Worm (Caenorhabditis elegans) whole organism, mixed stage, embryonic: ENCODE results near the gene fzy-1.

Experiments
- M03D4.4 ChIP-seq: sonication (generic microtip); optimal IDR thresholded peaks from 2 replicates; lab custom pipeline; 2017; ENCODE audit warnings: mild to moderate bottlenecking, missing genetic modification characterization, missing compliant biosample characterization
- bed-3 ChIP-seq: fragments of 200-800 bp; sonication (Bioruptor generic); optimal IDR thresholded peaks from 3 replicates; lab custom pipeline; 2018; ENCODE audit warnings: mild to moderate bottlenecking, missing genetic modification characterization, moderate library complexity, missing compliant biosample characterization
- blmp-1 ChIP-seq: fragments of 150-350 bp; optimal IDR thresholded peaks from 2 replicates; lab custom pipeline; 2014; ENCODE audit warnings: missing biosample characterization, missing genetic modification characterization
- ceh-39 ChIP-seq: fragments of 150-350 bp; optimal IDR thresholded peaks from 2 replicates; lab custom pipeline; 2014; ENCODE audit warnings: missing biosample characterization, missing genetic modification characterization
- ceh-43 ChIP-seq: fragments of 200-800 bp; sonication (Bioruptor generic); optimal IDR thresholded peaks from 2 replicates; lab custom pipeline; 2018; ENCODE audit warnings: mild to moderate bottlenecking, missing genetic modification characterization, moderate library complexity, missing compliant biosample characterization
- ceh-83 ChIP-seq: fragments of 200-800 bp; sonication (Bioruptor generic); optimal IDR thresholded peaks from 2 replicates; lab custom pipeline; 2018; ENCODE audit warnings: mild to moderate bottlenecking, missing genetic modification characterization, missing compliant biosample characterization
- ces-1 ChIP-seq: fragments of 150-350 bp; optimal IDR thresholded peaks from 2 replicates; lab custom pipeline; 2014; ENCODE audit warnings: missing biosample characterization, missing genetic modification reagents, missing genetic modification characterization
- drap-1 ChIP-seq: fragments of 200-800 bp; sonication (Bioruptor generic); optimal IDR thresholded peaks from 3 replicates; lab custom pipeline; 2018; ENCODE audit warnings: mild to moderate bottlenecking, missing genetic modification characterization, missing compliant biosample characterization
- elt-1 ChIP-seq: sonication (generic microtip); optimal IDR thresholded peaks from 2 replicates; lab custom pipeline; 2017; ENCODE audit warnings: missing genetic modification characterization, mild to moderate bottlenecking, missing compliant biosample characterization, antibody characterized with exemption, moderate library complexity, borderline replicate concordance; ENCODE audit not compliant: insufficient read depth
- elt-3 ChIP-seq: fragments of 150-350 bp; optimal IDR thresholded peaks from 2 replicates; lab custom pipeline; 2014; ENCODE audit warnings: missing biosample characterization, missing genetic modification characterization
- flh-1 ChIP-seq: fragments of 200-800 bp; sonication (Bioruptor generic); optimal IDR thresholded peaks from 2 replicates; lab custom pipeline; 2018; ENCODE audit warnings: mild to moderate bottlenecking, missing genetic modification characterization, moderate library complexity, missing compliant biosample characterization
- hlh-1 ChIP-seq: fragments of 150-350 bp; optimal IDR thresholded peaks from 2 replicates; lab custom pipeline; 2014; ENCODE audit warnings: missing biosample characterization, missing genetic modification reagents, missing genetic modification characterization
- lin-13 ChIP-seq: fragments of 150-350 bp; optimal IDR thresholded peaks from 2 replicates; lab custom pipeline; 2014; ENCODE audit warnings: missing biosample characterization, missing genetic modification characterization
- lin-32 ChIP-seq: fragments of 200-800 bp; sonication (Bioruptor generic); optimal IDR thresholded peaks from 2 replicates; lab custom pipeline; 2018; ENCODE audit warnings: mild to moderate bottlenecking, missing genetic modification characterization, missing compliant biosample characterization
- lsy-2 ChIP-seq: fragments of 150-350 bp; optimal IDR thresholded peaks from 2 replicates; lab custom pipeline; 2014; ENCODE audit warnings: missing biosample characterization, missing genetic modification characterization
- mab-5 ChIP-seq: fragments of 150-350 bp; optimal IDR thresholded peaks from 2 replicates; lab custom pipeline; 2014; ENCODE audit warnings: missing biosample characterization, missing genetic modification characterization
- mep-1 ChIP-seq: fragments of 150-350 bp; optimal IDR thresholded peaks from 2 replicates; lab custom pipeline; 2017; ENCODE audit warnings: missing biosample characterization, missing genetic modification reagents, missing genetic modification characterization, inconsistent platforms
- mls-2 ChIP-seq: sonication (generic microtip); optimal IDR thresholded peaks from 2 replicates; lab custom pipeline; 2016; ENCODE audit warnings: mild to moderate bottlenecking, missing genetic modification characterization, moderate library complexity, missing compliant biosample characterization
- nhr-12 ChIP-seq: fragments of 150-350 bp; optimal IDR thresholded peaks from 2 replicates; lab custom pipeline; 2014; ENCODE audit warnings: missing biosample characterization, missing genetic modification characterization
- nhr-2 ChIP-seq: fragments of 150-350 bp; optimal IDR thresholded peaks from 2 replicates; lab custom pipeline; 2014; ENCODE audit warnings: missing biosample characterization, missing genetic modification characterization
- nhr-76 ChIP-seq: sonication (generic microtip); optimal IDR thresholded peaks from 2 replicates; lab custom pipeline; 2017; ENCODE audit warnings: missing biosample characterization, missing genetic modification characterization
- sem-2 ChIP-seq: fragments of 200-800 bp; sonication (Bioruptor generic); optimal IDR thresholded peaks from 2 replicates; lab custom pipeline; 2018; ENCODE audit warnings: mild to moderate bottlenecking, missing genetic modification characterization, missing compliant biosample characterization
- snpc-4 ChIP-seq: fragments of 150-350 bp; optimal IDR thresholded peaks from 2 replicates; lab custom pipeline; 2014; ENCODE audit warnings: missing biosample characterization, missing genetic modification characterization
- tbx-8 ChIP-seq: fragments of 200-800 bp; sonication (Bioruptor generic); optimal IDR thresholded peaks from 2 replicates; lab custom pipeline; 2018; ENCODE audit warnings: mild to moderate bottlenecking, missing genetic modification characterization, moderate library complexity, missing compliant biosample characterization
- unc-39 ChIP-seq: fragments of 150-350 bp; optimal IDR thresholded peaks from 2 replicates; lab custom pipeline; 2014; ENCODE audit warnings: missing biosample characterization, missing genetic modification characterization
- unc-62 ChIP-seq: fragments of 150-350 bp; optimal IDR thresholded peaks from 2 replicates; lab custom pipeline; 2014; ENCODE audit warnings: missing biosample characterization, missing genetic modification reagents, missing genetic modification characterization
- zip-8 ChIP-seq: fragments of 150-350 bp; optimal IDR thresholded peaks from 2 replicates; lab custom pipeline; 2014; ENCODE audit warnings: missing biosample characterization, missing genetic modification characterization
- ztf-11 ChIP-seq: fragments of 150-350 bp; optimal IDR thresholded peaks from 2 replicates; lab custom pipeline; 2014; ENCODE audit warnings: missing biosample characterization, missing genetic modification characterization

Gene fzy-1

DNA sequence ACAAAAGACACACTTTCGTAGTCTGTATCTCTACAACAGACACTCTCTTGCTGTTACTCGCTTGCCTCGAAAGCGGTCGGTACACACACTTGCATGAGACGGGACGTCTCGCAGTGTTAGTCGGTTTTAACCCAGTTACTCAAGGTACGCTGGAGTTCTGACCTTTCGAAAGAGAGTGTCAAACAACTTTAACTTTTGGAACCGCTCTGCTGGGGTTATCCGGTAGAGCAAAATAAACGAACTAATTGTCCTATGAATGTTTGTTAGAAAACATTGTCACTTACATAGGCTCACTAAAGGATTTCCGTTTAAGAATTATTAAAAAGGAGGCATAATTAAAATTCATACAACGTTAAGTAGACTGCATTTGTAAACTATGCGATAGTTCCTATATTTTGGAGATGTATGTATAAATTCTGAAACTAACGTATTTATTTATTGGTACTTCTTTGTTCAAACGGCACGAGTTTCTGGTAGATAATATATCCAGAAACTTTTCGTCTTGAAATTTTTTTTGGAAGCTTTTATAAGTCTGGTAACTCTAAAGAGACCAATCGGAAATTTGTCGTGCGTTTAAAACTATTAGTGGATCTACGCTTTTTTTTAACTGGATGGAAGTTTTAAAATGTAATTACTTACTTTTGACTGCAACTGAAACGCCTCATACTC, 43.0 kb downstream of the fzy-1 start (continued):
- no peak for TF ChIP-seq elt-1 (tag; lab: Kevin White, UChicago)
- TF ChIP-seq bed-3 (GFP tag; lab: Kevin White, UChicago): peak; percentile 65
- TF ChIP-seq lsy-2: peak; percentile 84
- peak; percentile 86 for TF ChIP-seq ceh-43 (GFP tag; lab: Kevin White, UChicago)
- peak; percentile 86 for TF ChIP-seq M03D4.4 (tag; lab: Kevin White, UChicago)
- TF ChIP-seq mab-5 (tag; lab: Kevin White, UChicago): peak; percentile 84
- TF ChIP-seq nhr-12 (tag; lab: Kevin White, UChicago): peak; percentile 89
- TF ChIP-seq, all 35 proteins: peak for 30

DNA sequence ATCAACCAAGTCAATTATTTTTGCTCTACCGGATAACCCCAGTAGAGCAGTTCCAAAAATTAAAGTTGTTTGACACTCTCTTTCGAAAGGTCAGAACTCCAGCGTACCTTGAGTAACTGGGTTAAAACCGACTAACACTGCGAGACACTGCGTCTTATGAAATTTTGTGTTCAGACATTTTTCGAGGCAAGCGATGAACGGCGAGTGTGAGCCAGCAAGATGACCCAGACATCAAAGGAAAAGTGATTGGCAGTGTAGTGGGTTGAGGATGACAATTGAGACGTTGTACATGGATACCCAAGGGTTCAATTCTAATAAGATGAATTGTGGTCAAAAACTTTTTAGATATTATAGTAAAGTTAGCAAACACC, 43.6 kb downstream of the fzy-1 start:
- TF ChIP-seq ces-1 (no peak), nhr-2 (tag; lab: Kevin White, UChicago) (peak; percentile 23), M03D4.4 (tag; lab: Kevin White, UChicago) (no peak)

DNA sequence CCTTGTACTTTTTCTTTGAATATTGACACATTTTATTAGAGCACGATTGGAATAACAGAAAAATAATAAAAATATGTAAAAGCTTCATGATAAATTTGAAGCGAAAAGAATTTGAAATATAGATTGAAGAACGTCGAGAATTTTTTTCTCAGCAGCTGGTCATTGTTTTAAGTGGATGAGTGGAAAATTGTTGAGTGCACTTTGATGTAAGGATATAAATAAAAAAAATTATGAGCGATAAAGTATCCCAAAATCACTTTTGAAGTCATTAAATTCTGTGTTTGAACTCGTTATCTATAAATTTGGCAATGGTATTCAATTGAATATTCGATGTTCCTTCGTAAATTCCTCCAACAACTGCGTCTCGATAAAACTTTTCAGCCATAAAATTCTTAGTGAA, 44.2 kb downstream of the fzy-1 start, which contains the start of gene ins-13:
ins-13 (minus strand) TSS at position 101 of the 400 bp plus-strand sequence.
- TF ChIP-seq ceh-39 (tag; lab: Kevin White, UChicago) (no peak), flh-1 (no peak), nhr-12 (tag; lab: Kevin White, UChicago) (no peak), mls-2 (tag; lab: Kevin White, UChicago) (no peak), drap-1 (GFP tag; lab: Kevin White, UChicago) (no peak), tbx-8 (GFP tag; lab: Kevin White, UChicago) (no peak), lin-32 (no peak), sem-2 (GFP tag; lab: Kevin White, UChicago) (no peak), zip-8 (no peak), ceh-83 (GFP tag; lab: Kevin White, UChicago) (no peak), blmp-1 (no peak), nhr-76 (no peak), ceh-43 (GFP tag; lab: Kevin White, UChicago) (no peak), lin-13 (tag; lab: Kevin White, UChicago) (no peak), ztf-11 (tag; lab: Kevin White, UChicago) (no peak)
- TF ChIP-seq, all 35 proteins: peak for 0

DNA sequence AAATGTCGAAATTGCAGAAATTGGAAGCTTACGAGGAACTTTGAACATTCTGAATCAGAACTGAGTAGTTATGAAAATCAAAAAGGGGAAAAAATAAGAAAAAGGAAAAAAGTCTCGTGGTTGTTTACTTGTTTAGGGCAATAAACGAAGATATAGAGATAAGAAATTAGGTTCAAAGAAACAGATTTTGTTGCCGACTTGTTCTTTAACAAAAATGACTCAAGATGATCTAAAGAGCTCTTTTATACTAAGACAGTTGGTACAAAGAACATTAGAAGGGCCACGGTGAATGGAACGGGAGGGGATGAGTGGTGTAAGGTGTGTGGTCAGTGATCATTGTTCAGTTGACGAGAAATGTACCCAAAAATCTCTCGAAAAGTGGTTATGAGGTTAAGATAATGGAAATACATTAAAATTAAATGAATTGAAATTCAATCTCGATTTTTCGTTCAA, 46.9 kb downstream of the fzy-1 start, which contains the start of gene acdh-2:
acdh-2 (minus strand) TSS at position 51 of the 453 bp plus-strand sequence.
- TF ChIP-seq unc-39 (tag; lab: Kevin White, UChicago) (no peak), ceh-39 (tag; lab: Kevin White, UChicago) (no peak), tbx-8 (GFP tag; lab: Kevin White, UChicago) (no peak), nhr-12 (tag; lab: Kevin White, UChicago) (no peak), bed-3 (GFP tag; lab: Kevin White, UChicago) (no peak), mls-2 (tag; lab: Kevin White, UChicago) (no peak), ces-1 (no peak), nhr-76 (no peak), elt-1 (tag; lab: Kevin White, UChicago) (no peak), drap-1 (GFP tag; lab: Kevin White, UChicago) (no peak), lsy-2 (no peak)
- TF ChIP-seq, all 35 proteins: peak for 0

DNA sequence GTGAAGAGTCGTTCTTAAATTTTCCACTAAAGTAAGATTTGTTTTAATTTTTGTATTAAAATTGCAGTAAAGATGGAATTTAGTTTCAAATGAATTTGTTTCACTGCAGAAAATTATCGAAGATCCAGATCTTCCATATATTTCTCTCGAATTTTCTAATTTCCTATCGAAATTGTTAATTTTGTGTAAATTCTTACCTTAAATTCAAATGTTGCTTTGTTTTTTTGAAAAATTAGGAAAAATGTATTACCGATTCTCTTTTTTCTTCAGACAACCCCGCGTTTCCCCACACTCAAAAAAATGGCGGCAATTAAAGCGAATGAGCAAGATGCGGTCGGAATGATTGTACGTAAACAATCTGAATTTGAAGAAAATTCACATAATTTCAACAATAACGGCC, 49.2 kb downstream of the fzy-1 start, which contains the start of gene C17C3.6:
C17C3.6 (plus strand) TSS at position 301 of the 400 bp plus-strand sequence.
- TF ChIP-seq sem-2 (GFP tag; lab: Kevin White, UChicago): no peak
- TF ChIP-seq M03D4.4 (tag; lab: Kevin White, UChicago): no peak
- no peak for TF ChIP-seq snpc-4 (tag; lab: Kevin White, UChicago)
- TF ChIP-seq nhr-2 (tag; lab: Kevin White, UChicago): no peak
- no peak for TF ChIP-seq unc-62 (GFP tag; lab: Kevin White, UChicago)
- no peak for TF ChIP-seq elt-3 (tag; lab: Kevin White, UChicago)
- TF ChIP-seq hlh-1 (tag; lab: Kevin White, UChicago): no peak
- no peak for TF ChIP-seq unc-39 (tag; lab: Kevin White, UChicago)
- TF ChIP-seq mep-1 (tag; lab: Kevin White, UChicago): no peak
- no peak for TF ChIP-seq ceh-43 (GFP tag; lab: Kevin White, UChicago)
- no peak for TF ChIP-seq ceh-83 (GFP tag; lab: Kevin White, UChicago)
- TF ChIP-seq zip-8: no peak
- no peak for TF ChIP-seq flh-1
- no peak for TF ChIP-seq drap-1 (GFP tag; lab: Kevin White, UChicago)
